Fruit fly (Drosophila melanogaster) whole organism, prepupa: ENCODE results near the gene CG5377.

Experiments used
- Blimp-1 ChIP-seq: fragments of 200-800 bp; sonication (Bioruptor generic); optimal IDR thresholded peaks from 3 replicates; lab custom pipeline; 2017; ENCODE audit warnings: missing biosample characterization, missing genetic modification characterization, mild to moderate bottlenecking, moderate library complexity, missing genetic modification reagents
- CG1621 ChIP-seq: fragments of 200-800 bp; sonication (Bioruptor generic); optimal IDR thresholded peaks from 3 replicates; lab custom pipeline; 2018; ENCODE audit warnings: missing biosample characterization, mild to moderate bottlenecking, missing genetic modification characterization
- CG3032 ChIP-seq: fragments of 200-800 bp; optimal IDR thresholded peaks from 2 replicates; lab custom pipeline; 2019; ENCODE audit warnings: missing biosample characterization, mild to moderate bottlenecking, missing genetic modification characterization, moderate library complexity
- CG3919 ChIP-seq: fragments of 200-800 bp; sonication (Bioruptor generic); optimal IDR thresholded peaks from 3 replicates; lab custom pipeline; 2016; ENCODE audit warnings: missing biosample characterization, missing genetic modification characterization
- CG7368 ChIP-seq: fragments of 200-800 bp; sonication (Bioruptor generic); optimal IDR thresholded peaks from 3 replicates; lab custom pipeline; 2016; ENCODE audit warnings: missing biosample characterization, missing genetic modification characterization
- CG8319 ChIP-seq: fragments of 200-800 bp; sonication (Bioruptor generic); optimal IDR thresholded peaks from 3 replicates; lab custom pipeline; 2016; ENCODE audit warnings: missing biosample characterization, missing genetic modification characterization
- CG8632 ChIP-seq: fragments of 200-800 bp; sonication (Bioruptor generic); optimal IDR thresholded peaks from 3 replicates; lab custom pipeline; 2016; ENCODE audit warnings: missing biosample characterization, missing genetic modification characterization
- Eip75B ChIP-seq: fragments of 200-800 bp; sonication (Bioruptor generic); optimal IDR thresholded peaks from 3 replicates; lab custom pipeline; 2016; ENCODE audit warnings: missing biosample characterization, missing genetic modification characterization
- Eip93F ChIP-seq: fragments of 200-800 bp; sonication (Bioruptor generic); optimal IDR thresholded peaks from 2 replicates; lab custom pipeline; 2016; ENCODE audit warnings: missing biosample characterization, mild to moderate bottlenecking, missing genetic modification characterization
- Hr4 ChIP-seq: fragments of 200-800 bp; sonication (Bioruptor generic); optimal IDR thresholded peaks from 3 replicates; lab custom pipeline; 2016; ENCODE audit warnings: missing biosample characterization, missing genetic modification characterization
- Smox ChIP-seq: fragments of 200-800 bp; sonication (Bioruptor generic); optimal IDR thresholded peaks from 3 replicates; lab custom pipeline; 2016; ENCODE audit warnings: missing biosample characterization, missing genetic modification characterization
- achi ChIP-seq: fragments of 200-800 bp; sonication (Bioruptor generic); optimal IDR thresholded peaks from 3 replicates; lab custom pipeline; 2016; ENCODE audit warnings: missing biosample characterization, missing genetic modification characterization
- pdm3 ChIP-seq: fragments of 200-800 bp; sonication (Bioruptor generic); optimal IDR thresholded peaks from 3 replicates; lab custom pipeline; 2016; ENCODE audit warnings: missing biosample characterization, missing genetic modification characterization

- no peak for TF ChIP-seq CG8632 (GFP tag; lab: Kevin White, UChicago)
- no peak for TF ChIP-seq CG7368 (GFP tag; lab: Kevin White, UChicago)
- TF ChIP-seq Eip93F (GFP tag; lab: Kevin White, UChicago) = no peak
- TF ChIP-seq CG1621 (tag; lab: Kevin White, UChicago) = no peak
- TF ChIP-seq Blimp-1 (GFP tag; lab: Kevin White, UChicago) = no peak
- no peak for TF ChIP-seq CG8319 (GFP tag; lab: Kevin White, UChicago)
- TF ChIP-seq Smox (GFP tag; lab: Kevin White, UChicago) = no peak
- TF ChIP-seq achi (GFP tag; lab: Kevin White, UChicago) = no peak
- TF ChIP-seq CG3919 (GFP tag; lab: Kevin White, UChicago) = no peak
- no peak for TF ChIP-seq Hr4
- TF ChIP-seq CG3032 (tag; lab: Kevin White, UChicago) = no peak
- no peak for TF ChIP-seq Eip75B (GFP tag; lab: Kevin White, UChicago)
- no peak for TF ChIP-seq pdm3
These were observed 2.8 kb downstream of the CG5377 start for dm6 chr3R:22465138-22465537.
